Worm (Caenorhabditis elegans): ENCODE results near the gene Y73C8B.1.

The Y73C8B.1 gene

DNA sequence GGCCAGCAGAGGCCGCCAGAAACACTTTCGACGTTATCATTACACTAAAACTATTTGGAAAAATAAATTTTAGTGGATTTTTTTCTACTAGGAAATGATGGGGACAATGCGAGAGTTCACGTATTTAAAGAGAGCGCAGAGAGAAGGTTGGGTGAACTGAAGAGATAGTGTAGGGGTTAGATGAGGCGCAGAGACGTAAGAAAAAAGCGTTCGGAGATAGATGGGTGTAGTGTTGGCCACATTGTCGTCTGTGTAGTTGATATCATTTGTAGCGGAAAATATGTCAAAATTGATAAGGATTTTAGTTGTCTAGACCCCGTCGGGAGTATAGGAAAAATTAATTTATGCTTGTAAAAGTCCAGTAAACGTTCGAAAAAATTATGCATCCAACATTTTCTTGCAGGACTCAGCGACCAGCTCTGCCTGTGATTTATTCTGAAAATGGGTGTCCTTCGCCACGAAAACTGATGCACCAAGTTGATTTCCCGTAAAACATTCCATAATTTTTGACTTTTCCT is 3.5 kb downstream of the Y73C8B.1 start, which contains the start of the genes Y73C8B.3 and Y73C8B.9 (continued):
- TF ChIP-seq nhr-80 (tag; optimal IDR thresholded peaks at IDR 0.05): peak; percentile 52
- TF ChIP-seq die-1 (tag; optimal IDR thresholded peaks at IDR 0.05): no peak
- no peak for TF ChIP-seq madf-3 (GFP tag; IDR thresholded peaks at IDR 0.05)

DNA sequence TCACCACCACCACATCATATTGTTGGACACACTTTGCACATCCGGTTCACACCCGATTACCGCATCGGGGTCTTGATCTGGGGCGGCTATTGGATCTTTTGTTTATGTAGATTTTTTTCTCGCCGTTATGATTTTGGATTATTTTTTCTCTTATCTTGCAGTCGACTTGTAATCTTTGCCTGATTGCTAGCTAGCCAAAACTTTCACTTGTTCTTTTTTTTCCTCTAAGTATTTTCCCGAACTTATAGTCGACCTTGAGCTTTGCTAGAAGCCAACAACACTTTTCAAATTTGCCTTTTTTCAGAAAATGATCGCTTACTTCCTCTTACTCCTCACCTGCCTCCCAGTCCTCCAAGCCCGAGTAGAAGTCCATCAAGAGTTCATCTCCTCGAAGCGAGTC is 8.6 kb downstream of the Y73C8B.1 start, which contains the start of gene lag-2:
Gene lag-2, plus strand, starts transcription at position 301 of the 400 bp plus-strand sequence.
- TF ChIP-seq F39B2.1 (GFP tag; IDR thresholded peaks at IDR 0.05): no peak
- TF ChIP-seq egl-44 (GFP tag; IDR thresholded peaks at IDR 0.05): no peak
- TF ChIP-seq athp-1 (tag; optimal IDR thresholded peaks at IDR 0.05): no peak
- TF ChIP-seq attf-5 (GFP tag; optimal IDR thresholded peaks at IDR 0.05): no peak
- TF ChIP-seq let-526 (GFP tag; IDR thresholded peaks at IDR 0.05): no peak
- no peak for TF ChIP-seq Y79H2A.3 (GFP tag; conservative IDR thresholded peaks at IDR 0.05)
- no peak for TF ChIP-seq F57C9.4 (tag; optimal IDR thresholded peaks at IDR 0.05)

DNA sequence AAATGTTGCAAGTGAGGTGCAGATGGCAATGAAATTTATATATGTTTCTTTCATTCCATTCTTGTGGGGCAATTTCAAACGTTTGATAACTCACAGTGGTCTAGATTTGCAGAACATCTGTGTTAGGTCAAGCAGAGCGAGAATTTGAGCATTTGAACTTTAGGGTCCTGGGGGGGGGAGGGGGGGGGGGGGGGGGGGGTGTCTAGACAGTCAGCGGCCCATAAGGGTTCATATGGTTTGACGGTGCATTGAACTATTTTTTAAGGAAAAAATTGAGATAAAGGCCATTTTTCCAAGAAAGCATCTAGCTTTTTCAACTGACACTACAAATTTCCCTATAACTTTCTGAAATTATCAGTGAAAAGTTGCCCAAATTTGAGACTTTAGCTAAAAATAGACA is 10.8 kb downstream of the Y73C8B.1 start:
- TF ChIP-seq egrh-3 (GFP tag; IDR thresholded peaks at IDR 0.05) (peak; percentile 78; the same call in 1 of the 2 replicates), mel-28 (tag; optimal IDR thresholded peaks at IDR 0.05; ENCODE audit: borderline replicate concordance) (no peak)

DNA sequence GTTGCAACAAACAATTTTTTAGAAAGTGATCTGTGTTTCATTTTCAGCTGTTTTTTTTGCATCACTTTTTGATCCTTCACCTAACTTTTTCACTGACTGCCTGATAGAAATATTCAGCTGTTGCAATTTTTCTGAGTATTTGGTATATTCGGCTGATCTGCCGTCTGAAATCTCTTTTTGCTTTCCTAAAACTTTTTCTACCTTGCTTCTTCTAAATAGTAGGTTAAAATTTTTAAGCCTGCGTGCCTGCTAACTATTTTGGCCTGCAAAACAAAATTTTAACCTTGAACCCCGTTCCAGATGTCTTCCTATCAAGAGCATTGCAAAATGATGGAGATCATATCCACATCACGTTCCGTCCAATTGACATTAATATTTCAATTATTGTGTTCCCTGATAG is 20.5 kb downstream of the Y73C8B.1 start, which contains the start of gene srab-8:
Gene srab-8, plus strand, starts transcription at position 301 of the 400 bp plus-strand sequence.
- no peak for TF ChIP-seq sea-2 (GFP tag; IDR thresholded peaks at IDR 0.05)
- TF ChIP-seq K11D2.4 (GFP tag; IDR thresholded peaks at IDR 0.05): no peak
- TF ChIP-seq ceh-79 (tag; optimal IDR thresholded peaks at IDR 0.05): no peak
- TF ChIP-seq F23B12.7 (tag; optimal IDR thresholded peaks at IDR 0.05; ENCODE audit: insufficient read depth): no peak
- no peak for TF ChIP-seq ama-1 (optimal IDR thresholded peaks at IDR 0.05)
- TF ChIP-seq ama-1 (GFP tag; optimal IDR thresholded peaks at IDR 0.05): no peak
- no peak for TF ChIP-seq aptf-3 (GFP tag; IDR thresholded peaks at IDR 0.05)
- no peak for TF ChIP-seq attf-3 (GFP tag; conservative IDR thresholded peaks at IDR 0.05)
- no peak for TF ChIP-seq ceh-58 (GFP tag; IDR thresholded peaks at IDR 0.05)
- no peak for TF ChIP-seq F33H1.4 (GFP tag; IDR thresholded peaks at IDR 0.05)

DNA sequence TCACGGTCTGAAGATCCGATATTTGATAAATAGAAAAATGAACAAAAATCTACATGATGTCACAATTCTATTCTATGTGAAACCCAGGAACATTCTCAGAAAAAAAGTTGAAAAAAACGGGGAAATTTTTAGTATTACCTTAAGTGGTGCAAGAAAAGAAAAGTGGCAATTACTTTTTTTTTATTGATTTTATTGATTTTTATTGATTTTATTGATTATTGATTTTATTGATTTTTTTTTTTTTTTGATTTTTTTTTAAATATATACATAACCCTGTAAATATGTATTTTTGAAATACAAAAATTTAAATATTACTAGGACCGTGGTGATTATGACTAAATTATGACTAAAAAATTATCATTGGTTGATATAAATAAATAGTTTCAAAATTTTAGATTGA is 25.1 kb downstream of the Y73C8B.1 start:
- TF ChIP-seq lin-54 (GFP tag; optimal IDR thresholded peaks at IDR 0.05): no peak
- TF ChIP-seq tbp1 (GFP tag; optimal IDR thresholded peaks at IDR 0.05): no peak
- no peak for TF ChIP-seq let-607 (tag; optimal IDR thresholded peaks at IDR 0.05)

DNA sequence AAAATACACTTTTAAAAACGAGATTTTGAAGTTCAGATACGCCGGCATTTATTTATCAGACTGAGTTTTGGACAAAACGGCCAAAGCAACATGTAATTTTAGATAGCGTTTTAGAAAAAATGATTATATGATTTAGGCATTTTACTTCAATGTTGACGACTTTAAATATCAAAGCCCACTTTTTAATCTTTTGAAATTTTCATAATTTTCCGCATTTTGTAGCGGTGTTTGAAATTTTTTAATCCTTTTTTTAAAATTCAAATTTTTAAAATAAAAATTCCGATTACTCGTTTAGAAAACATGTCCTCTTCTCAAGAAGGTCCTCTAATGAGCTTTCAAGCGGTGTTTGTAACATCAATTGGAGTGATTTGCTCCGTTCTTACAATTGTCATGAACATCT is 26.8 kb downstream of the Y73C8B.1 start, which contains the start of gene srbc-6:
Gene srbc-6, plus strand, starts transcription at position 301 of the 400 bp plus-strand sequence.
- no peak for TF ChIP-seq gei-17 (GFP tag; optimal IDR thresholded peaks at IDR 0.05)
- no peak for TF ChIP-seq lag-1 (GFP tag; IDR thresholded peaks at IDR 0.05)
- TF ChIP-seq Y53F4B.3 (GFP tag; IDR thresholded peaks at IDR 0.05): no peak
- no peak for TF ChIP-seq B0035.1 (tag; optimal IDR thresholded peaks at IDR 0.05)
- no peak for TF ChIP-seq Y79H2A.3 (GFP tag; conservative IDR thresholded peaks at IDR 0.05)
- TF ChIP-seq attf-3 (GFP tag; conservative IDR thresholded peaks at IDR 0.05): no peak
- no peak for TF ChIP-seq ceh-79 (tag; optimal IDR thresholded peaks at IDR 0.05)
- no peak for TF ChIP-seq mxl-1 (tag; optimal IDR thresholded peaks at IDR 0.05)
- TF ChIP-seq somi-1 (GFP tag; optimal IDR thresholded peaks at IDR 0.05): no peak
- TF ChIP-seq nfya-1 (tag; optimal IDR thresholded peaks at IDR 0.05; ENCODE audit: borderline replicate concordance, insufficient read depth): no peak
- no peak for TF ChIP-seq pha-4 (tag; optimal IDR thresholded peaks at IDR 0.05)
- no peak for TF ChIP-seq K11D2.4 (GFP tag; IDR thresholded peaks at IDR 0.05)
- TF ChIP-seq ztf-22 (GFP tag; optimal IDR thresholded peaks at IDR 0.05): no peak
- TF ChIP-seq ztf-18 (tag; optimal IDR thresholded peaks at IDR 0.05): no peak

Measured in whole organism, young adult.